Fruit fly (Drosophila melanogaster) whole organism, embryonic: Measurements from ENCODE around the gene Pex5.

Source experiments
- Adf1 ChIP-seq: fragments of 200-800 bp; sonication (Bioruptor generic); IDR thresholded peaks from 2 replicates; pipeline ENCODE4 v1.3.6; 2022; ENCODE audit warnings: missing biosample characterization, missing genetic modification characterization
- BtbVII ChIP-seq: fragments of 200-800 bp; sonication (Bioruptor generic); optimal IDR thresholded peaks from 3 replicates; lab custom pipeline; 2017; ENCODE audit warnings: missing biosample characterization, mild to moderate bottlenecking, missing genetic modification characterization
- CG10543 ChIP-seq: fragments of 200-800 bp; sonication (Bioruptor generic); optimal IDR thresholded peaks from 3 replicates; lab custom pipeline; 2017; ENCODE audit warnings: missing biosample characterization, mild to moderate bottlenecking, missing genetic modification characterization, moderate library complexity
- CG11456 ChIP-seq: fragments of 200-800 bp; sonication (Bioruptor generic); IDR thresholded peaks from 3 replicates; pipeline ENCODE4 v1.3.6; 2022; ENCODE audit warnings: missing biosample characterization, missing genetic modification characterization
- CG12104 ChIP-seq: fragments of 200-800 bp; sonication (Bioruptor generic); optimal IDR thresholded peaks from 3 replicates; lab custom pipeline; 2016; ENCODE audit warnings: missing biosample characterization, missing genetic modification characterization
- CG12391 ChIP-seq: fragments of 200-800 bp; sonication (Bioruptor generic); optimal IDR thresholded peaks from 3 replicates; lab custom pipeline; 2018; ENCODE audit warnings: missing biosample characterization, mild to moderate bottlenecking, missing genetic modification characterization, moderate library complexity
- CG13296 ChIP-seq: fragments of 200-800 bp; sonication (Bioruptor generic); optimal IDR thresholded peaks from 3 replicates; lab custom pipeline; 2018; ENCODE audit warnings: missing biosample characterization, mild to moderate bottlenecking, missing genetic modification characterization
- CG14965 ChIP-seq: fragments of 200-800 bp; sonication (Bioruptor generic); optimal IDR thresholded peaks from 2 replicates; lab custom pipeline; 2016; ENCODE audit warnings: missing biosample characterization, missing genetic modification characterization, borderline replicate concordance
- CG15011 ChIP-seq: fragments of 200-800 bp; sonication (Bioruptor generic); optimal IDR thresholded peaks from 3 replicates; lab custom pipeline; 2018; ENCODE audit warnings: missing biosample characterization, mild to moderate bottlenecking, missing genetic modification characterization
- CG15073 ChIP-seq: fragments of 200-800 bp; sonication (Bioruptor generic); optimal IDR thresholded peaks from 2 replicates; lab custom pipeline; 2016; ENCODE audit warnings: missing biosample characterization, missing genetic modification characterization
- CG1529 ChIP-seq: fragments of 200-800 bp; sonication (Bioruptor generic); optimal IDR thresholded peaks from 3 replicates; lab custom pipeline; 2018; ENCODE audit warnings: missing biosample characterization, missing genetic modification characterization
- CG16779 ChIP-seq: fragments of 200-800 bp; sonication (Bioruptor generic); IDR thresholded peaks from 2 replicates; pipeline ENCODE4 v1.3.6; 2022; ENCODE audit warnings: missing biosample characterization, missing genetic modification characterization
- CG17385 ChIP-seq: fragments of 200-800 bp; sonication (Bioruptor generic); optimal IDR thresholded peaks from 3 replicates; lab custom pipeline; 2018; ENCODE audit warnings: missing biosample characterization, mild to moderate bottlenecking, missing genetic modification characterization
- CG2678 ChIP-seq: fragments of 200-800 bp; sonication (Bioruptor generic); optimal IDR thresholded peaks from 3 replicates; lab custom pipeline; 2019; ENCODE audit warnings: missing biosample characterization, mild to moderate bottlenecking, missing genetic modification characterization, moderate library complexity
- CG31224 ChIP-seq: fragments of 200-800 bp; sonication (Bioruptor generic); IDR thresholded peaks from 2 replicates; pipeline ENCODE4 v1.3.6; 2022; ENCODE audit warnings: missing biosample characterization, missing genetic modification characterization
- CG31365 ChIP-seq: fragments of 200-800 bp; sonication (Bioruptor generic); optimal IDR thresholded peaks from 2 replicates; lab custom pipeline; 2018; ENCODE audit warnings: missing biosample characterization, mild to moderate bottlenecking, missing genetic modification characterization
- CG3726 ChIP-seq: fragments of 200-800 bp; sonication (Bioruptor generic); IDR thresholded peaks from 3 replicates; pipeline ENCODE4, ENCODE4 v1.3.6; 2022; ENCODE audit warnings: missing biosample characterization, missing genetic modification characterization
- CG7271 ChIP-seq: fragments of 200-800 bp; sonication (Bioruptor generic); optimal IDR thresholded peaks from 2 replicates; lab custom pipeline; 2018; ENCODE audit warnings: missing biosample characterization, mild to moderate bottlenecking, missing genetic modification characterization, moderate library complexity
- CG8281 ChIP-seq: fragments of 200-800 bp; sonication (Bioruptor generic); optimal IDR thresholded peaks from 2 replicates; lab custom pipeline; 2018; ENCODE audit warnings: missing biosample characterization, mild to moderate bottlenecking, missing genetic modification characterization, moderate library complexity
- CG8765 ChIP-seq: fragments of 200-800 bp; sonication (Bioruptor generic); IDR thresholded peaks from 2 replicates; pipeline ENCODE4 v1.3.6; 2022; ENCODE audit warnings: missing biosample characterization, missing genetic modification characterization
- CG9437 ChIP-seq: fragments of 200-800 bp; sonication (Bioruptor generic); optimal IDR thresholded peaks from 2 replicates; lab custom pipeline; 2018; ENCODE audit warnings: missing biosample characterization, mild to moderate bottlenecking, missing genetic modification characterization
- CG9609 ChIP-seq: fragments of 200-800 bp; sonication (Bioruptor generic); optimal IDR thresholded peaks from 3 replicates; lab custom pipeline; 2016; ENCODE audit warnings: missing biosample characterization, missing genetic modification characterization
- Dek ChIP-seq: fragments of 200-800 bp; sonication (Bioruptor generic); optimal IDR thresholded peaks from 3 replicates; lab custom pipeline; 2019; ENCODE audit warnings: missing biosample characterization, mild to moderate bottlenecking, missing genetic modification characterization, moderate library complexity
- E2f2 ChIP-seq: fragments of 200-800 bp; sonication (Bioruptor generic); IDR thresholded peaks from 2 replicates; pipeline ENCODE4 v1.3.6; 2022; ENCODE audit warnings: missing biosample characterization, missing genetic modification characterization
- Elba2 ChIP-seq: fragments of 200-800 bp; sonication (Bioruptor generic); optimal IDR thresholded peaks from 3 replicates; lab custom pipeline; 2016; ENCODE audit warnings: missing biosample characterization, missing genetic modification characterization
- Myb ChIP-seq: fragments of 200-800 bp; sonication (Bioruptor generic); optimal IDR thresholded peaks from 2 replicates; lab custom pipeline; 2016; ENCODE audit warnings: missing biosample characterization, missing genetic modification characterization
- Nf-YB ChIP-seq: fragments of 200-800 bp; sonication (Bioruptor generic); optimal IDR thresholded peaks from 3 replicates; lab custom pipeline; 2019; ENCODE audit warnings: missing biosample characterization, mild to moderate bottlenecking, missing genetic modification characterization, moderate library complexity
- Oaz ChIP-seq: fragments of 200-800 bp; sonication (Bioruptor generic); IDR thresholded peaks from 2 replicates; pipeline ENCODE4 v1.3.6; 2022; ENCODE audit warnings: missing biosample characterization, missing genetic modification characterization
- Scr ChIP-seq: fragments of 200-800 bp; sonication (Bioruptor generic); IDR thresholded peaks from 2 replicates; pipeline ENCODE4 v1.3.6; 2022; ENCODE audit warnings: missing biosample characterization, missing genetic modification characterization; ENCODE audit not compliant: partially characterized antibody
- Sox102F ChIP-seq: fragments of 200-800 bp; sonication (Bioruptor generic); optimal IDR thresholded peaks from 2 replicates; lab custom pipeline; 2018; ENCODE audit warnings: missing biosample characterization, mild to moderate bottlenecking, missing genetic modification characterization, moderate library complexity
- Stat92E ChIP-seq, 3 experiments: fragments of >200 bp in 2 of 3; fragments of 200-800 bp in 1 of 3; sonication (Bioruptor generic) in 1 of 3; optimal IDR thresholded peaks; 2 replicates each; lab custom pipeline; 2017 to 2019; ENCODE audit warnings: missing biosample characterization in 3 of 3, missing genetic modification characterization in 3 of 3, mild to moderate bottlenecking in 1 of 3, moderate library complexity in 1 of 3
- Trl ChIP-seq, 3 experiments: fragments of >200 bp in 2 of 3; fragments of 200-800 bp in 1 of 3; sonication (Bioruptor generic) in 1 of 3; optimal IDR thresholded peaks; 2 replicates in 1 of 3; 3 replicates in 2 of 3; lab custom pipeline; 2016 to 2017; ENCODE audit warnings: missing biosample characterization in 1 of 3, missing genetic modification characterization in 1 of 3
- Vsx1 ChIP-seq: fragments of 200-800 bp; sonication (Bioruptor generic); optimal IDR thresholded peaks from 2 replicates; lab custom pipeline; 2017; ENCODE audit warnings: missing biosample characterization, mild to moderate bottlenecking, missing genetic modification characterization, missing genetic modification reagents
- chn ChIP-seq: fragments of 200-800 bp; sonication (Bioruptor generic); optimal IDR thresholded peaks from 2 replicates; lab custom pipeline; 2016; ENCODE audit warnings: missing biosample characterization, missing genetic modification characterization
- dimm ChIP-seq: fragments of 200-800 bp; sonication (Bioruptor generic); IDR thresholded peaks from 2 replicates; pipeline ENCODE4 v1.3.6; 2022; ENCODE audit warnings: missing biosample characterization, missing genetic modification characterization
- ems ChIP-seq: fragments of 200-800 bp; sonication (Bioruptor generic); optimal IDR thresholded peaks from 3 replicates; lab custom pipeline; 2016; ENCODE audit warnings: missing biosample characterization, missing genetic modification characterization
- hb ChIP-seq: fragments of 200-800 bp; sonication (Bioruptor generic); IDR thresholded peaks from 3 replicates; pipeline ENCODE4 v1.3.6; 2022; ENCODE audit warnings: missing biosample characterization, missing genetic modification characterization; ENCODE audit not compliant: partially characterized antibody
- inv ChIP-seq: fragments of 200-800 bp; sonication (Bioruptor generic); IDR thresholded peaks from 2 replicates; pipeline ENCODE4 v1.3.6; 2022; ENCODE audit warnings: missing biosample characterization, missing genetic modification characterization; ENCODE audit not compliant: partially characterized antibody
- mirr ChIP-seq: fragments of 200-800 bp; sonication (Bioruptor generic); optimal IDR thresholded peaks from 3 replicates; lab custom pipeline; 2018; ENCODE audit warnings: missing biosample characterization, mild to moderate bottlenecking, missing genetic modification characterization
- p53 ChIP-seq: fragments of 200-800 bp; sonication (Bioruptor generic); optimal IDR thresholded peaks from 2 replicates; lab custom pipeline; 2016; ENCODE audit warnings: missing biosample characterization, missing genetic modification characterization
- pho ChIP-seq: fragments of 200-800 bp; sonication (Bioruptor generic); optimal IDR thresholded peaks from 2 replicates; lab custom pipeline; 2016; ENCODE audit warnings: missing biosample characterization, missing genetic modification characterization
- pnt ChIP-seq: fragments of 200-800 bp; sonication (Bioruptor generic); optimal IDR thresholded peaks from 3 replicates; lab custom pipeline; 2016; ENCODE audit warnings: missing biosample characterization, missing genetic modification characterization
- schlank ChIP-seq: fragments of 200-800 bp; sonication (Bioruptor generic); optimal IDR thresholded peaks from 2 replicates; lab custom pipeline; 2018; ENCODE audit warnings: missing biosample characterization, mild to moderate bottlenecking, missing genetic modification characterization
- sob ChIP-seq: fragments of 200-800 bp; sonication (Bioruptor generic); IDR thresholded peaks from 2 replicates; pipeline ENCODE4 v1.3.6; 2022; ENCODE audit warnings: missing biosample characterization, missing genetic modification characterization
- trem ChIP-seq: fragments of 200-800 bp; optimal IDR thresholded peaks from 3 replicates; lab custom pipeline; 2019; ENCODE audit warnings: missing biosample characterization, mild to moderate bottlenecking, missing genetic modification characterization, moderate library complexity
- tup ChIP-seq: fragments of 200-800 bp; sonication (Bioruptor generic); optimal IDR thresholded peaks from 2 replicates; lab custom pipeline; 2016; ENCODE audit warnings: missing biosample characterization, mild to moderate bottlenecking, missing genetic modification characterization, moderate library complexity
- tx ChIP-seq: fragments of 200-800 bp; sonication (Bioruptor generic); optimal IDR thresholded peaks from 2 replicates; lab custom pipeline; 2016; ENCODE audit warnings: missing biosample characterization, missing genetic modification characterization
- zen ChIP-seq: fragments of 200-800 bp; sonication (Bioruptor generic); optimal IDR thresholded peaks from 3 replicates; lab custom pipeline; 2018; ENCODE audit warnings: missing biosample characterization, mild to moderate bottlenecking, missing genetic modification characterization, moderate library complexity
- zen2 ChIP-seq: fragments of 200-800 bp; sonication (Bioruptor generic); IDR thresholded peaks from 3 replicates; pipeline ENCODE4 v1.3.6; 2022; ENCODE audit warnings: missing biosample characterization, missing genetic modification characterization; ENCODE audit not compliant: partially characterized antibody
- zfh1 ChIP-seq: fragments of 200-800 bp; sonication (Bioruptor generic); IDR thresholded peaks from 3 replicates; pipeline ENCODE4 v1.3.6; 2022; ENCODE audit warnings: missing biosample characterization, missing genetic modification characterization

Gene Pex5

DNA sequence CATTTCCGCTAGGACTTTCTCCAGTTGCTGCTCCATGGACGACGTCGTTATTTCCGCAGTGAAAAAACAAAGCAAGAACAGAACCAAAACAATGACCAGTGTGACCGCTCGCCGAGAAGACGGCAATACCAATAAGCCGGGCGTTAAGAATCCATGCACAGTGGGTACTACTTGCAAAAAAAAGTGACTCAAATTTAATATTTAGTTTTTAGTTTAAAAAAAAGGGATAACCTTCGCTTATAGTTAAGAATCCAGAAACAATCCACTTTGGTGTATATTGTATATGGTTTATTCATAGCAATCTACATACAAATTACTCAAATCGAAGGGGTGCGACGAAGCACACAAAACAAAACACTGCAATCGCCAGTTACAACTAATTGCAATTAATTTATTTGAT is 10.0 kb downstream of the Pex5 start, which contains the start of gene Lamtor5 (continued):
- 0 out of 3 replicates have a peak, but pooled peaks have one; percentile 33 for TF ChIP-seq CG11456 (GFP tag; lab: Robert Waterston, UW)
- no peak for TF ChIP-seq p53 (GFP tag; lab: Kevin White, UChicago)
- no peak for TF ChIP-seq CG8765 (GFP tag; lab: Robert Waterston, UW)
- TF ChIP-seq CG9437 (GFP tag; lab: Kevin White, UChicago): no peak
- TF ChIP-seq Sox102F (GFP tag; lab: Kevin White, UChicago): peak; percentile 27
- TF ChIP-seq CG10543 (GFP tag; lab: Kevin White, UChicago): peak; percentile 22
- no peak for TF ChIP-seq CG8281 (tag; lab: Kevin White, UChicago)
- peak; percentile 61 for TF ChIP-seq sob (GFP tag; lab: Robert Waterston, UW)
- TF ChIP-seq CG2678: peak; percentile 54
- no peak for TF ChIP-seq pnt (GFP tag; lab: Kevin White, UChicago)
- TF ChIP-seq Stat92E (GFP tag; optimal IDR thresholded peaks at IDR 0.05; lab: Kevin White, UChicago): peak in 1 of 3 experiments; percentile 15
- peak; percentile 28; the same call in 1 of the 2 replicates for TF ChIP-seq CG16779 (GFP tag; lab: Robert Waterston, UW)
- peak; percentile 33 for TF ChIP-seq CG17385 (GFP tag; lab: Kevin White, UChicago)
- peak; percentile 53 for TF ChIP-seq BtbVII
- no peak for TF ChIP-seq Adf1
- no peak for TF ChIP-seq zfh1 (GFP tag; lab: Robert Waterston, UW)
- TF ChIP-seq Vsx1 (GFP tag; lab: Kevin White, UChicago): no peak
- no peak for TF ChIP-seq zen2 (GFP tag; lab: Robert Waterston, UW)
- no peak for TF ChIP-seq CG7271
- no peak for TF ChIP-seq Trl (optimal IDR thresholded peaks at IDR 0.05; lab: Kevin White, UChicago)
- no peak for TF ChIP-seq Trl (GFP tag; optimal IDR thresholded peaks at IDR 0.05; lab: Kevin White, UChicago)
- TF ChIP-seq CG14965 (GFP tag; lab: Kevin White, UChicago): no peak
- TF ChIP-seq Nf-YB (GFP tag; lab: Kevin White, UChicago): peak; percentile 19
- peak; percentile 41 for TF ChIP-seq CG13296
- peak; percentile 9 for TF ChIP-seq pho
- no peak for TF ChIP-seq mirr (GFP tag; lab: Kevin White, UChicago)
- 0 out of 2 replicates have a peak, but pooled peaks have one; percentile 21 for TF ChIP-seq Scr
- TF ChIP-seq ems (GFP tag; lab: Kevin White, UChicago): peak; percentile 46
- TF ChIP-seq Dek (tag; lab: Kevin White, UChicago): peak; percentile 34
- no peak for TF ChIP-seq CG31224 (GFP tag; lab: Robert Waterston, UW)
- TF ChIP-seq CG12391 (tag; lab: Kevin White, UChicago): peak; percentile 59
- TF ChIP-seq E2f2 (GFP tag; lab: Robert Waterston, UW): peak; percentile 25; the same call in 1 of the 2 replicates
- no peak for TF ChIP-seq CG9609
- TF ChIP-seq CG3726: no peak
- no peak for TF ChIP-seq CG12104 (GFP tag; lab: Kevin White, UChicago)
- no peak for TF ChIP-seq inv
- no peak for TF ChIP-seq CG15073
- no peak for TF ChIP-seq CG15011
- no peak for TF ChIP-seq hb
- TF ChIP-seq CG1529 (GFP tag; lab: Kevin White, UChicago): no peak
- TF ChIP-seq trem (tag; lab: Kevin White, UChicago): peak; percentile 17
- TF ChIP-seq CG31365: no peak
- peak; percentile 38 for TF ChIP-seq Myb (GFP tag; lab: Kevin White, UChicago)
- TF ChIP-seq tx (GFP tag; lab: Kevin White, UChicago): no peak
- no peak for TF ChIP-seq dimm
- no peak for TF ChIP-seq tup (GFP tag; lab: Kevin White, UChicago)
- TF ChIP-seq Elba2 (GFP tag; lab: Kevin White, UChicago): no peak
- no peak for TF ChIP-seq Oaz
- TF ChIP-seq schlank (tag; lab: Kevin White, UChicago): no peak
- TF ChIP-seq zen (tag; lab: Kevin White, UChicago): no peak
- TF ChIP-seq chn (GFP tag; lab: Kevin White, UChicago): no peak
